Worm (Caenorhabditis elegans): ENCODE results near the gene molo-1.
A peak's percentile ranks its signal among the peaks of the same experiment; 100 is the strongest.

Gene molo-1

DNA sequence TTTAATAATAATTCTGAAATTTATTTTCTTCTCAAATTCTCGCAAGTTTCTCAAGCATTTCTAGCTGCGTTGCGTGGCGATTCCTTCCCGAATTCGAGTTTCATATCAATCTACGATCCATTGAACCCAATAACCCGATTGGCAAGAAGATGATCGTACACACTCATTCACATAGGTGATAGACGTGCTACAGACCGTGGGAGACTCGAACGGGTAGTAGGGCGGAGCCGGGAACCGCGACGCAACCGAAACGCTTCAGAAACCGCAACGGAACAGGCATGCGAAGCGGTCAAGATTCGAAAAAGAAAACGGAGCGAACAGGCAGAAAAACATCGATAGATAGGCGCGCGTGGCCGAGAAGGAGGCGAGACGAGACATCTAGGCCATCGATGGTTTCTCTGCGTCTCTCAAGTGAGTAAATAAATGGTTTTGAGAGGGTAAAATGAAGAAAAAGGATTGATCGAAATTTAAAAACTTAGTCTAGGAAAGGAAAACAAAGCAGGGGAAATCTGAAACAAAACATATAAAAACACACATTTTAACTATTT, 29.7 kb downstream of the molo-1 start, which contains the start of gene madf-11 (continued):
- TF ChIP-seq nhr-179 (tag; optimal IDR thresholded peaks at IDR 0.05) (no peak), pbrm-1 (GFP tag; IDR thresholded peaks at IDR 0.05) (no peak), Y95B8A.8 (GFP tag; IDR thresholded peaks at IDR 0.05) (no peak), mes-4 (tag; optimal IDR thresholded peaks at IDR 0.05) (no peak), ceh-40 (GFP tag; IDR thresholded peaks at IDR 0.05) (no peak), madf-8 (GFP tag; conservative IDR thresholded peaks at IDR 0.05) (no peak), pha-4 (tag; optimal IDR thresholded peaks at IDR 0.05) (peak; percentile 19), Y53F4B.3 (GFP tag; IDR thresholded peaks at IDR 0.05) (no peak), ekl-4 (GFP tag; IDR thresholded peaks at IDR 0.05) (peak; percentile 10; the same call in 1 of the 2 replicates), ceh-79 (tag; optimal IDR thresholded peaks at IDR 0.05) (no peak), ztf-28 (GFP tag; IDR thresholded peaks at IDR 0.05) (no peak), zfh-2 (GFP tag; conservative IDR thresholded peaks at IDR 0.05) (peak; percentile 90), F23B12.7 (tag; optimal IDR thresholded peaks at IDR 0.05; ENCODE audit: insufficient read depth) (no peak), Y79H2A.3 (GFP tag; conservative IDR thresholded peaks at IDR 0.05) (no peak), lsy-27 (tag; optimal IDR thresholded peaks at IDR 0.05; ENCODE audit: borderline replicate concordance, insufficient read depth) (no peak), dpl-1 (GFP tag; optimal IDR thresholded peaks at IDR 0.05) (no peak), F57A8.1 (GFP tag; optimal IDR thresholded peaks at IDR 0.05) (no peak), C06A6.2 (GFP tag; conservative IDR thresholded peaks at IDR 0.05) (no peak), sea-2 (GFP tag; IDR thresholded peaks at IDR 0.05) (no peak), let-607 (tag; optimal IDR thresholded peaks at IDR 0.05) (no peak), T07F8.4 (tag; optimal IDR thresholded peaks at IDR 0.05) (no peak), madf-3 (GFP tag; IDR thresholded peaks at IDR 0.05) (0 out of 2 replicates have a peak, but pooled peaks have one; percentile 51), let-526 (GFP tag; IDR thresholded peaks at IDR 0.05) (no peak), aptf-2 (GFP tag; conservative IDR thresholded peaks at IDR 0.05) (peak; percentile 45; the same call in 1 of the 2 replicates), nfyb-1 (GFP tag; IDR thresholded peaks at IDR 0.05) (0 out of 2 replicates have a peak, but pooled peaks have one; percentile 35), tlf-1 (GFP tag; optimal IDR thresholded peaks at IDR 0.05) (no peak), fkh-3 (tag; optimal IDR thresholded peaks at IDR 0.05) (no peak), nfya-2 (GFP tag; IDR thresholded peaks at IDR 0.05) (no peak), attf-6 (GFP tag; IDR thresholded peaks at IDR 0.05) (no peak), F37B4.10 (GFP tag; IDR thresholded peaks at IDR 0.05) (no peak), cebp-1 (GFP tag; IDR thresholded peaks at IDR 0.05) (no peak), cebp-1 (tag; optimal IDR thresholded peaks at IDR 0.05) (peak; percentile 58), mxl-1 (tag; optimal IDR thresholded peaks at IDR 0.05) (no peak), lin-40 (tag; optimal IDR thresholded peaks at IDR 0.05) (peak; percentile 39), unc-130 (GFP tag; optimal IDR thresholded peaks at IDR 0.05) (no peak), xnd-1 (tag; optimal IDR thresholded peaks at IDR 0.05) (no peak), lag-1 (GFP tag; IDR thresholded peaks at IDR 0.05) (no peak), F33H1.4 (GFP tag; IDR thresholded peaks at IDR 0.05) (peak; percentile 19; the same call in 1 of the 2 replicates), Y53G8AR.9 (GFP tag; conservative IDR thresholded peaks at IDR 0.05) (0 out of 2 replicates have a peak, but pooled peaks have one; percentile 42), hrde-1 (tag; optimal IDR thresholded peaks at IDR 0.05; ENCODE audit: borderline replicate concordance) (no peak), hlh-12 (tag; optimal IDR thresholded peaks at IDR 0.05) (no peak), akir-1 (GFP tag; optimal IDR thresholded peaks at IDR 0.05) (no peak), hlh-26 (GFP tag; conservative IDR thresholded peaks at IDR 0.05) (no peak), F39B2.1 (GFP tag; IDR thresholded peaks at IDR 0.05) (no peak), lir-1 (GFP tag; conservative IDR thresholded peaks at IDR 0.05) (no peak), ztf-25 (GFP tag; IDR thresholded peaks at IDR 0.05) (no peak; the same call in 1 of the 2 replicates), ztf-26 (tag; optimal IDR thresholded peaks at IDR 0.05) (no peak), athp-1 (tag; optimal IDR thresholded peaks at IDR 0.05) (no peak)

All from whole organism, young adult.